Worm (Caenorhabditis elegans): Measurements from ENCODE around the gene abu-13.

The abu-13 gene

ce11 chrIII:6898518-6898917, 47.2 kb downstream of the abu-13 start (continued):
- TF ChIP-seq daf-8 (GFP tag; IDR thresholded peaks at IDR 0.05) (no peak), daf-16 (GFP tag; optimal IDR thresholded peaks at IDR 0.05) (peak in 1 of 2 experiments; percentile 1), daf-16 (tag; optimal IDR thresholded peaks at IDR 0.05) (peak; percentile 22), saeg-2 (GFP tag; IDR thresholded peaks at IDR 0.05) (no peak), F10B5.3 (tag; optimal IDR thresholded peaks at IDR 0.05) (no peak), Y48G9A.11 (GFP tag; IDR thresholded peaks at IDR 0.05) (no peak), hif-1 (tag; optimal IDR thresholded peaks at IDR 0.05) (no peak), mxl-3 (GFP tag; optimal IDR thresholded peaks at IDR 0.05) (no peak), skn-1 (tag; optimal IDR thresholded peaks at IDR 0.05) (no peak)

ce11 chrIII:6897587-6898064, 48.1 kb downstream of the abu-13 start, which contains the start of gene T07E3.4:
Gene T07E3.4, plus strand, starts transcription at chrIII:6898014.
- TF ChIP-seq nhr-28 (tag; optimal IDR thresholded peaks at IDR 0.05) (peak; percentile 84), php-3 (GFP tag; IDR thresholded peaks at IDR 0.05) (0 out of 2 replicates have a peak, but pooled peaks have one; percentile 39), zip-2 (tag; optimal IDR thresholded peaks at IDR 0.05) (peak; percentile 8), snpc-4 (tag; optimal IDR thresholded peaks at IDR 0.05) (no peak), madf-9 (GFP tag; conservative IDR thresholded peaks at IDR 0.05) (no peak), nhr-76 (tag; optimal IDR thresholded peaks at IDR 0.05) (no peak), hif-1 (tag; optimal IDR thresholded peaks at IDR 0.05) (no peak), vab-7 (GFP tag; IDR thresholded peaks at IDR 0.05) (no peak), lin-13 (GFP tag; optimal IDR thresholded peaks at IDR 0.05) (peak; percentile 46), zfp-3 (GFP tag; conservative IDR thresholded peaks at IDR 0.05) (no peak), zip-11 (GFP tag; IDR thresholded peaks at IDR 0.05) (no peak), mep-1 (tag; optimal IDR thresholded peaks at IDR 0.05) (peak; percentile 69), tra-1 (GFP tag; IDR thresholded peaks at IDR 0.05) (peak; percentile 32; the same call in 1 of the 2 replicates), zag-1 (tag; optimal IDR thresholded peaks at IDR 0.05) (no peak), nhr-11 (tag; optimal IDR thresholded peaks at IDR 0.05) (peak; percentile 84), unc-62 (GFP tag; optimal IDR thresholded peaks at IDR 0.05 in 1 of 2) (peak in 1 of 2 experiments; percentile 90), unc-62 (tag; optimal IDR thresholded peaks at IDR 0.05) (no peak), daf-8 (GFP tag; IDR thresholded peaks at IDR 0.05) (no peak), cey-2 (tag; optimal IDR thresholded peaks at IDR 0.05; ENCODE audit: borderline replicate concordance, insufficient read depth) (peak; percentile 19), pha-4 (GFP tag; IDR thresholded peaks at IDR 0.05) (0 out of 2 replicates have a peak, but pooled peaks have one; percentile 30), pha-4 (tag; optimal IDR thresholded peaks at IDR 0.05) (no peak), lsy-2 (tag; optimal IDR thresholded peaks at IDR 0.05) (peak; percentile 50 to 84), zfp-2 (tag; optimal IDR thresholded peaks at IDR 0.05) (no peak), dve-1 (tag; optimal IDR thresholded peaks at IDR 0.05; ENCODE audit: insufficient read depth) (peak; percentile 73), nhr-48 (tag; optimal IDR thresholded peaks at IDR 0.05) (peak; percentile 78), mdt-29 (GFP tag; IDR thresholded peaks at IDR 0.05) (no peak), daf-16 (GFP tag; optimal IDR thresholded peaks at IDR 0.05) (peak in 1 of 2 experiments; percentile 18), daf-16 (tag; optimal IDR thresholded peaks at IDR 0.05) (peak; percentile 68), tag-97 (GFP tag; IDR thresholded peaks at IDR 0.05) (no peak), F44E2.7 (GFP tag; IDR thresholded peaks at IDR 0.05) (no peak), hlh-11 (tag; optimal IDR thresholded peaks at IDR 0.05) (peak; percentile 93), T26A8.4 (GFP tag; IDR thresholded peaks at IDR 0.05) (peak; percentile 59), hmg-1.1 (GFP tag; IDR thresholded peaks at IDR 0.05) (peak; percentile 76), ceh-62 (tag; optimal IDR thresholded peaks at IDR 0.05) (no peak), lin-15B (tag; optimal IDR thresholded peaks at IDR 0.05) (no peak), nhr-77 (tag; optimal IDR thresholded peaks at IDR 0.05) (no peak), nhr-25 (tag; optimal IDR thresholded peaks at IDR 0.05; ENCODE audit: borderline replicate concordance, insufficient read depth) (no peak), snpc-1.2 (GFP tag; IDR thresholded peaks at IDR 0.05) (no peak), fos-1 (tag; optimal IDR thresholded peaks at IDR 0.05) (no peak), lin-1 (GFP tag; IDR thresholded peaks at IDR 0.05) (peak; percentile 64; the same call in 1 of the 2 replicates), T20F7.1 (GFP tag; optimal IDR thresholded peaks at IDR 0.05) (peak; percentile 60), mxl-3 (GFP tag; optimal IDR thresholded peaks at IDR 0.05) (peak; percentile 34), ztf-7 (tag; optimal IDR thresholded peaks at IDR 0.05) (peak; percentile 48), ceh-44 (GFP tag; IDR thresholded peaks at IDR 0.05) (no peak), rbr-2 (tag; optimal IDR thresholded peaks at IDR 0.05) (peak; percentile 54)

Measured in whole organism, L4 larva.